Worm (Caenorhabditis elegans): ENCODE results near the gene ilys-6.

DNA sequence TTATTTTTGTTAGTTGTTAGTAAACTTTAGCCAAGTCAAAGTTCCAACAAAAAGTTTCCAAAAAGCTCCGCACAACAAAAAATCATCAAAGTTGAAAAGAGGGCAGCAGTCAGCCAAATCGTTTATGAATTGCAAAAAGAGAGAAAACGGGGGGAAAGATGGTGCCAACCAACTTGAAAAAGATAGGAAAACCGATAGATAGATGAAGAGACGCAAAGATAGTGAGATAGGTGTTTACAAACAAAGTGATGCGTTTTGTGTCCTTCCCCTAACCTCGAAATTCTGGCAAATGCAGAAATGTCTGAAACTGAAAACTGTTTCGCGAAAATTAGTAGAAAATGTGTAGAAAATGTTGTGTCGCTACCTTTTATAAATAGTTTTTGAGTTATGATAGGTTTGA is 30.0 kb downstream of the ilys-6 start:
- no peak for TF ChIP-seq daf-12 (tag; optimal IDR thresholded peaks at IDR 0.05)
- no peak for TF ChIP-seq mep-1 (tag; optimal IDR thresholded peaks at IDR 0.05)
- no peak for TF ChIP-seq zfp-3 (GFP tag; conservative IDR thresholded peaks at IDR 0.05)
- no peak for TF ChIP-seq ces-1 (GFP tag; optimal IDR thresholded peaks at IDR 0.05)
- no peak for TF ChIP-seq spr-1 (tag; optimal IDR thresholded peaks at IDR 0.05)
- TF ChIP-seq R02D3.7 (tag; optimal IDR thresholded peaks at IDR 0.05): no peak
- no peak for TF ChIP-seq duxl-1 (tag; optimal IDR thresholded peaks at IDR 0.05; ENCODE audit: poor library complexity)
- TF ChIP-seq Y105C5A.15 (GFP tag; IDR thresholded peaks at IDR 0.05): no peak
- TF ChIP-seq Y75B8A.6 (GFP tag; IDR thresholded peaks at IDR 0.05): no peak
